Fruit fly (Drosophila melanogaster) whole organism, embryonic: ENCODE data around the gene CG10338.

ENCODE experiments used
- ATbp ChIP-seq: fragments of 200-800 bp; sonication (Bioruptor generic); optimal IDR thresholded peaks from 2 replicates; lab custom pipeline; 2017; ENCODE audit warnings: missing biosample characterization, mild to moderate bottlenecking, missing genetic modification characterization, missing genetic modification reagents
- Adf1 ChIP-seq: fragments of 200-800 bp; sonication (Bioruptor generic); IDR thresholded peaks from 2 replicates; pipeline ENCODE4 v1.3.6; 2022; ENCODE audit warnings: missing biosample characterization, missing genetic modification characterization
- Antp ChIP-seq: fragments of 200-800 bp; sonication (Bioruptor generic); optimal IDR thresholded peaks from 3 replicates; lab custom pipeline; 2016; ENCODE audit warnings: missing biosample characterization, missing genetic modification characterization
- Atf3 ChIP-seq: fragments of 200-800 bp; sonication (Bioruptor generic); optimal IDR thresholded peaks from 3 replicates; lab custom pipeline; 2016; ENCODE audit warnings: missing biosample characterization, missing genetic modification characterization
- Bteb2 ChIP-seq: fragments of 200-800 bp; sonication (Bioruptor generic); optimal IDR thresholded peaks from 2 replicates; lab custom pipeline; 2016; ENCODE audit warnings: missing biosample characterization, missing genetic modification characterization
- CG10431 ChIP-seq: fragments of 200-800 bp; sonication (Bioruptor generic); optimal IDR thresholded peaks from 3 replicates; lab custom pipeline; 2018; ENCODE audit warnings: missing biosample characterization, mild to moderate bottlenecking, missing genetic modification characterization
- CG11560 ChIP-seq: fragments of 200-800 bp; sonication (Bioruptor generic); IDR thresholded peaks from 3 replicates; pipeline ENCODE4 v1.3.6; 2022; ENCODE audit warnings: missing biosample characterization, missing genetic modification characterization
- CG12942 ChIP-seq: fragments of 200-800 bp; sonication (Bioruptor generic); optimal IDR thresholded peaks from 3 replicates; lab custom pipeline; 2016; ENCODE audit warnings: missing biosample characterization, missing genetic modification characterization
- CG13287 ChIP-seq: fragments of 200-800 bp; sonication (Bioruptor generic); IDR thresholded peaks from 2 replicates; pipeline ENCODE4 v1.3.6; 2022; ENCODE audit warnings: missing biosample characterization, missing genetic modification characterization; ENCODE audit not compliant: partially characterized antibody
- CG17359 ChIP-seq: fragments of 200-800 bp; sonication (Bioruptor generic); optimal IDR thresholded peaks from 3 replicates; lab custom pipeline; 2018; ENCODE audit warnings: missing biosample characterization, mild to moderate bottlenecking, missing genetic modification characterization, moderate library complexity
- CG17385 ChIP-seq: fragments of 200-800 bp; sonication (Bioruptor generic); optimal IDR thresholded peaks from 3 replicates; lab custom pipeline; 2018; ENCODE audit warnings: missing biosample characterization, mild to moderate bottlenecking, missing genetic modification characterization
- CG2875 ChIP-seq: fragments of 200-800 bp; sonication (Bioruptor generic); optimal IDR thresholded peaks from 2 replicates; lab custom pipeline; 2017; ENCODE audit warnings: missing biosample characterization, mild to moderate bottlenecking, missing genetic modification characterization, missing genetic modification reagents
- CG4424 ChIP-seq: fragments of 200-800 bp; sonication (Bioruptor generic); optimal IDR thresholded peaks from 3 replicates; lab custom pipeline; 2016; ENCODE audit warnings: missing biosample characterization, missing genetic modification characterization
- CG6791 ChIP-seq: fragments of 200-800 bp; sonication (Bioruptor generic); IDR thresholded peaks from 3 replicates; pipeline ENCODE4 v1.3.6; 2022; ENCODE audit warnings: missing biosample characterization, missing genetic modification characterization; ENCODE audit not compliant: partially characterized antibody
- CG7987 ChIP-seq: fragments of 200-800 bp; sonication (Bioruptor generic); optimal IDR thresholded peaks from 2 replicates; lab custom pipeline; 2018; ENCODE audit warnings: missing biosample characterization, mild to moderate bottlenecking, missing genetic modification characterization, moderate library complexity
- CG8388 ChIP-seq: fragments of 200-800 bp; sonication (Bioruptor generic); optimal IDR thresholded peaks from 2 replicates; lab custom pipeline; 2019; ENCODE audit warnings: missing biosample characterization, mild to moderate bottlenecking, missing genetic modification characterization, moderate library complexity
- CG9215 ChIP-seq: fragments of 200-800 bp; sonication (Bioruptor generic); IDR thresholded peaks from 2 replicates; pipeline ENCODE4 v1.3.6; 2022; ENCODE audit warnings: missing biosample characterization, missing genetic modification characterization
- CG9797 ChIP-seq: fragments of 200-800 bp; sonication (Bioruptor generic); optimal IDR thresholded peaks from 3 replicates; lab custom pipeline; 2018; ENCODE audit warnings: missing biosample characterization, mild to moderate bottlenecking, missing genetic modification characterization
- CG9817 ChIP-seq: fragments of 200-800 bp; sonication (Bioruptor generic); optimal IDR thresholded peaks from 2 replicates; lab custom pipeline; 2018; ENCODE audit warnings: missing biosample characterization, mild to moderate bottlenecking, missing genetic modification characterization, moderate library complexity
- CHES-1-like ChIP-seq: fragments of 200-800 bp; sonication (Bioruptor generic); optimal IDR thresholded peaks from 2 replicates; lab custom pipeline; 2016; ENCODE audit warnings: missing biosample characterization, missing genetic modification characterization
- Elba2 ChIP-seq: fragments of 200-800 bp; sonication (Bioruptor generic); optimal IDR thresholded peaks from 3 replicates; lab custom pipeline; 2016; ENCODE audit warnings: missing biosample characterization, missing genetic modification characterization
- HLH4C ChIP-seq: fragments of 200-800 bp; sonication (Bioruptor generic); IDR thresholded peaks from 3 replicates; pipeline ENCODE4 v1.3.6; 2022; ENCODE audit warnings: missing biosample characterization, missing genetic modification characterization; ENCODE audit not compliant: partially characterized antibody
- Myb ChIP-seq: fragments of 200-800 bp; sonication (Bioruptor generic); optimal IDR thresholded peaks from 2 replicates; lab custom pipeline; 2016; ENCODE audit warnings: missing biosample characterization, missing genetic modification characterization
- NC2β ChIP-seq: fragments of 200-800 bp; sonication (Bioruptor generic); optimal IDR thresholded peaks from 2 replicates; lab custom pipeline; 2016; ENCODE audit warnings: missing biosample characterization, missing genetic modification characterization
- NK7.1 ChIP-seq: fragments of 200-800 bp; sonication (Bioruptor generic); optimal IDR thresholded peaks from 3 replicates; lab custom pipeline; 2016; ENCODE audit warnings: missing biosample characterization, missing genetic modification characterization
- Nf-YA ChIP-seq: fragments of 200-800 bp; sonication (Bioruptor generic); IDR thresholded peaks from 2 replicates; pipeline ENCODE4 v1.3.6; 2022; ENCODE audit warnings: missing biosample characterization, missing genetic modification characterization
- Sin3A ChIP-seq: fragments of >200 bp; optimal IDR thresholded peaks from 2 replicates; lab custom pipeline; 2018
- Ssrp ChIP-seq: fragments of 200-800 bp; sonication (Bioruptor generic); optimal IDR thresholded peaks from 2 replicates; lab custom pipeline; 2018; ENCODE audit warnings: missing biosample characterization, mild to moderate bottlenecking, missing genetic modification characterization, moderate library complexity
- Tbp ChIP-seq: fragments of >200 bp; optimal IDR thresholded peaks from 2 replicates; lab custom pipeline; 2018; ENCODE audit warnings: missing biosample characterization, missing genetic modification characterization
- amos ChIP-seq: fragments of 200-800 bp; sonication (Bioruptor generic); IDR thresholded peaks from 2 replicates; pipeline ENCODE4 v1.3.6; 2022; ENCODE audit warnings: missing biosample characterization, missing genetic modification characterization; ENCODE audit not compliant: partially characterized antibody
- ap ChIP-seq: fragments of 200-800 bp; sonication (Bioruptor generic); IDR thresholded peaks from 2 replicates; pipeline ENCODE4 v1.3.6; 2022; ENCODE audit warnings: missing biosample characterization, missing genetic modification characterization
- bbx ChIP-seq: fragments of 200-800 bp; sonication (Bioruptor generic); IDR thresholded peaks from 2 replicates; pipeline ENCODE4 v1.3.6; 2022; ENCODE audit warnings: missing biosample characterization, missing genetic modification characterization; ENCODE audit not compliant: partially characterized antibody
- bowl ChIP-seq: fragments of 200-800 bp; sonication (Bioruptor generic); IDR thresholded peaks from 2 replicates; pipeline ENCODE4 v1.3.6; 2022; ENCODE audit warnings: missing biosample characterization, missing genetic modification characterization
- chif ChIP-seq, 2 experiments: fragments of 200-800 bp; sonication (Bioruptor generic); optimal IDR thresholded peaks; 3 replicates each; lab custom pipeline; 2016; ENCODE audit warnings: missing biosample characterization in 2 of 2, missing genetic modification characterization in 2 of 2
- crp ChIP-seq, 2 experiments: fragments of 200-800 bp; sonication (Bioruptor generic); optimal IDR thresholded peaks; 2 replicates in 1 of 2; 3 replicates in 1 of 2; lab custom pipeline; 2017; ENCODE audit warnings: missing biosample characterization in 2 of 2, missing genetic modification characterization in 2 of 2, mild to moderate bottlenecking in 1 of 2, moderate library complexity in 1 of 2
- dmrt11E ChIP-seq: fragments of 200-800 bp; sonication (Bioruptor generic); optimal IDR thresholded peaks from 3 replicates; lab custom pipeline; 2018; ENCODE audit warnings: missing biosample characterization, mild to moderate bottlenecking, missing genetic modification characterization, moderate library complexity
- dmrt99B ChIP-seq: fragments of 200-800 bp; sonication (Bioruptor generic); optimal IDR thresholded peaks from 2 replicates; lab custom pipeline; 2018; ENCODE audit warnings: missing biosample characterization, mild to moderate bottlenecking, missing genetic modification characterization, moderate library complexity
- ewg ChIP-seq: fragments of 200-800 bp; sonication (Bioruptor generic); optimal IDR thresholded peaks from 3 replicates; lab custom pipeline; 2017; ENCODE audit warnings: mild to moderate bottlenecking, missing biosample characterization, missing genetic modification reagents, missing genetic modification characterization
- gfzf ChIP-seq: fragments of 200-800 bp; sonication (Bioruptor generic); optimal IDR thresholded peaks from 2 replicates; lab custom pipeline; 2016; ENCODE audit warnings: missing biosample characterization, mild to moderate bottlenecking, missing genetic modification characterization, moderate library complexity
- grau ChIP-seq: fragments of 200-800 bp; optimal IDR thresholded peaks from 3 replicates; lab custom pipeline; 2019; ENCODE audit warnings: missing biosample characterization, mild to moderate bottlenecking, missing genetic modification characterization, moderate library complexity
- gt ChIP-seq: fragments of 200-800 bp; sonication (Bioruptor generic); IDR thresholded peaks from 2 replicates; pipeline ENCODE4 v1.3.6; 2022; ENCODE audit warnings: missing biosample characterization, missing genetic modification characterization
- ind ChIP-seq: fragments of 200-800 bp; sonication (Bioruptor generic); optimal IDR thresholded peaks from 3 replicates; lab custom pipeline; 2016; ENCODE audit warnings: missing biosample characterization, missing genetic modification characterization
- ken ChIP-seq: fragments of 200-800 bp; sonication (Bioruptor generic); IDR thresholded peaks from 3 replicates; pipeline ENCODE4 v1.3.6; 2022; ENCODE audit warnings: missing biosample characterization, missing genetic modification characterization
- knrl ChIP-seq: fragments of 200-800 bp; sonication (Bioruptor generic); IDR thresholded peaks from 3 replicates; pipeline ENCODE4 v1.3.6; 2022; ENCODE audit warnings: missing biosample characterization, missing genetic modification characterization; ENCODE audit not compliant: partially characterized antibody
- lab ChIP-seq: fragments of 200-800 bp; sonication (Bioruptor generic); optimal IDR thresholded peaks from 3 replicates; lab custom pipeline; 2017; ENCODE audit warnings: missing biosample characterization, missing genetic modification characterization, mild to moderate bottlenecking, moderate library complexity, missing genetic modification reagents
- lola ChIP-seq, 3 experiments: fragments of >200 bp in 2 of 3; fragments of 200-800 bp in 1 of 3; sonication (Bioruptor generic) in 1 of 3; optimal IDR thresholded peaks; 2 replicates each; lab custom pipeline; 2017 to 2019; ENCODE audit warnings: missing biosample characterization in 3 of 3, missing genetic modification characterization in 3 of 3, mild to moderate bottlenecking in 1 of 3, moderate library complexity in 1 of 3
- nerfin-2 ChIP-seq: fragments of 200-800 bp; sonication (Bioruptor generic); IDR thresholded peaks from 2 replicates; pipeline ENCODE4 v1.3.6; 2022; ENCODE audit warnings: missing biosample characterization, missing genetic modification characterization; ENCODE audit not compliant: partially characterized antibody
- seq ChIP-seq: fragments of 200-800 bp; sonication (Bioruptor generic); IDR thresholded peaks from 2 replicates; pipeline ENCODE4 v1.3.6; 2022; ENCODE audit warnings: missing biosample characterization, missing genetic modification characterization
- vfl ChIP-seq: fragments of 200-800 bp; sonication (Bioruptor generic); optimal IDR thresholded peaks from 2 replicates; lab custom pipeline; 2016; ENCODE audit warnings: missing biosample characterization, missing genetic modification characterization

The CG10338 gene

DNA sequence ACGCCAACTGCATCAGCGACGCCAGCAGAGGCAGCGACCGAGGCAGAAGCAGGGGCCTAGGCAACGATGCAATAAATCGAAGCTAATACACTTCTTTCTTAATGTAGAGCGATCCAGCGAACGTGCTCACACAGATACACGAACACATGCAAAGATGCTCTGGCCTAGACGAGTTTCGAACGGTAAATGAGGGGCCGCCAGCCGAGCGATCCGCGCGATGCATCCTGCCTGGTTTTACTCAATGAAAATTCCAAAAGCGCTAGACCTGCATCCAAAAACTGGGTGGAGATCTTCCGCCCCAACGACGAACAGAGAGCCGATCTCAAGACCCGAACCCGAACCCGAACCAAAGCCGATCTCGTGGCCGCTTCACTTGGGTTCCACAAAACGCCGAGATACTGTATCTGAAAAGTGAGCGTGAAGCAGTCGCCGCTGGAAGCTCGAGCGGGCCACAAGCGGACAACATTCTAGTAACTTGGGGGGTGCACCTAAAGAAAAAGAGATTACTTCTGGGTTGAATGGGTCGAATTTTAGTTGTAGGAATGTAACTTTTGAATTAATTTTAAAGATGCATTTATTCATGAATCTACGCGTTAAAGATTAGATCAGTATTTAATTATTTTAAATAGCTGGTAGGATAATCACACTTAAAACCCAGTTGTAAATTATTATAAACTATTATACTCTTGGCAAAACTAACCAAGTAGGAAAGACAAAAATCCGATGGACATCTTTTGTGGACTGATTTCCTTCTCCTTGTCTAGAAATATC lies 37.5 kb downstream of the CG10338 start (continued):
- TF ChIP-seq CG9817: no peak
- TF ChIP-seq lola (GFP tag; optimal IDR thresholded peaks at IDR 0.05; lab: Kevin White, UChicago): no peak
- no peak for TF ChIP-seq dmrt99B (tag; lab: Kevin White, UChicago)
- TF ChIP-seq CG13287 (GFP tag; lab: Robert Waterston, UW): peak; percentile 26
- TF ChIP-seq CG4424 (GFP tag; lab: Kevin White, UChicago): no peak
- no peak for TF ChIP-seq CG8388 (GFP tag; lab: Kevin White, UChicago)
- TF ChIP-seq gt: no peak
- no peak for TF ChIP-seq chif (GFP tag; optimal IDR thresholded peaks at IDR 0.05; lab: Kevin White, UChicago)
- TF ChIP-seq ATbp (GFP tag; lab: Kevin White, UChicago): no peak
- TF ChIP-seq Atf3 (GFP tag; lab: Kevin White, UChicago): no peak
- no peak for TF ChIP-seq CG11560 (tag; lab: Robert Waterston, UW)
- no peak for TF ChIP-seq CG9215 (GFP tag; lab: Robert Waterston, UW)
- TF ChIP-seq CG2875 (GFP tag; lab: Kevin White, UChicago): no peak
- TF ChIP-seq CG9797 (GFP tag; lab: Kevin White, UChicago): no peak
- TF ChIP-seq Antp: no peak
- TF ChIP-seq seq (GFP tag; lab: Robert Waterston, UW): no peak
- TF ChIP-seq CG17359: no peak
- no peak for TF ChIP-seq vfl (GFP tag; lab: Kevin White, UChicago)
- no peak for TF ChIP-seq ken (GFP tag; lab: Robert Waterston, UW)
- TF ChIP-seq Bteb2 (GFP tag; lab: Kevin White, UChicago): no peak
- TF ChIP-seq Myb (GFP tag; lab: Kevin White, UChicago): no peak
- TF ChIP-seq bbx (GFP tag; lab: Robert Waterston, UW): no peak
- TF ChIP-seq NK7.1 (GFP tag; lab: Kevin White, UChicago): no peak
- no peak for TF ChIP-seq CG17385 (GFP tag; lab: Kevin White, UChicago)
- no peak for TF ChIP-seq CG10431 (GFP tag; lab: Kevin White, UChicago)
- no peak for TF ChIP-seq grau (tag; lab: Kevin White, UChicago)
- no peak for TF ChIP-seq amos (GFP tag; lab: Robert Waterston, UW)
- no peak for TF ChIP-seq gfzf
- no peak for TF ChIP-seq knrl (GFP tag; lab: Robert Waterston, UW)
- TF ChIP-seq Tbp (GFP tag; lab: Kevin White, UChicago): no peak
- TF ChIP-seq nerfin-2 (GFP tag; lab: Robert Waterston, UW): no peak
- no peak for TF ChIP-seq Elba2 (GFP tag; lab: Kevin White, UChicago)
- no peak for TF ChIP-seq ewg (GFP tag; lab: Kevin White, UChicago)
- TF ChIP-seq dmrt11E (tag; lab: Kevin White, UChicago): peak; percentile 24
- no peak for TF ChIP-seq ind (GFP tag; lab: Kevin White, UChicago)
- no peak for TF ChIP-seq bowl
- 0 out of 3 replicates have a peak, but pooled peaks have one; percentile 18 for TF ChIP-seq CG6791 (GFP tag; lab: Robert Waterston, UW)
- no peak; the same call in 1 of the 2 replicates for TF ChIP-seq Nf-YA
- TF ChIP-seq lab (GFP tag; lab: Kevin White, UChicago): no peak
- peak; percentile 90 for TF ChIP-seq Adf1 (GFP tag; lab: Robert Waterston, UW)
- no peak for TF ChIP-seq crp (GFP tag; optimal IDR thresholded peaks at IDR 0.05; lab: Kevin White, UChicago)
- TF ChIP-seq ap: no peak
- no peak for TF ChIP-seq CG7987 (GFP tag; lab: Kevin White, UChicago)
- TF ChIP-seq CG12942: no peak
- TF ChIP-seq NC2β (GFP tag; lab: Kevin White, UChicago): no peak
- TF ChIP-seq HLH4C (GFP tag; lab: Robert Waterston, UW): no peak
- TF ChIP-seq Ssrp: no peak
- TF ChIP-seq CHES-1-like (GFP tag; lab: Kevin White, UChicago): no peak
- no peak for TF ChIP-seq Sin3A (lab: Kevin White, UChicago)
